Worm (Caenorhabditis elegans): ENCODE measurements around the gene grl-15.

Gene grl-15

DNA sequence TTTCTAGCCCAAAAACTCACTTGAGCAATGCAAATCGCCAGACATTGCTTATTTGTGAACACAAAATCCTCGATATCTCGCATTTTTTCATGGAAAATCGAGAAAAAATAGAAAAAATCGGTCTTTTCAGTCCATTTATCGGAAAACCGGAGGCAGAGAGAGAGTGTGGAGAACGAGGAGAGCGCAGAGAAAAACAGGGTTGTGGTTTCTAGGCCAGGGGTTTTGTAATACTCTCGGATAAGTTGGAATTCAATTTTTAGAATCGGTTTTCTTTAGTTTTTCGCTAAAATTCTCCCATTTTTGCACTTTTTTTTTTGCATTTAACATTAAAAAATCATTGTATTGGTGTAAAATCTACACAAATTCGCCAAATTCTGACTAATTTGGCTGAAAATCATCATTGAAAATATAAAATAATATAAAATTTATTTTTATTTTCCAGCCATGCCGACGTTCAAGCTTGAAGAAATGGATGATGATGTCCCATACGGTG lies 37.8 kb upstream of the grl-15 start, which contains the start of the genes Y75B8A.24 and Y75B8A.25 (continued):
- TF ChIP-seq tlf-1 (GFP tag; optimal IDR thresholded peaks at IDR 0.05) (no peak), B0035.1 (tag; optimal IDR thresholded peaks at IDR 0.05) (no peak), sptf-2 (GFP tag; optimal IDR thresholded peaks at IDR 0.05) (no peak), him-1 (tag; optimal IDR thresholded peaks at IDR 0.05) (no peak), mxl-1 (tag; optimal IDR thresholded peaks at IDR 0.05) (no peak), attf-6 (GFP tag; IDR thresholded peaks at IDR 0.05) (no peak), hmg-20 (GFP tag; IDR thresholded peaks at IDR 0.05) (0 out of 2 replicates have a peak, but pooled peaks have one; percentile 28), pha-4 (tag; optimal IDR thresholded peaks at IDR 0.05) (no peak), F57C9.4 (tag; optimal IDR thresholded peaks at IDR 0.05) (no peak), F39B2.1 (GFP tag; IDR thresholded peaks at IDR 0.05) (no peak), atf-7 (tag; optimal IDR thresholded peaks at IDR 0.05) (no peak), K11D2.4 (GFP tag; IDR thresholded peaks at IDR 0.05) (peak; percentile 64; the same call in 1 of the 2 replicates), gei-17 (GFP tag; optimal IDR thresholded peaks at IDR 0.05) (no peak), mcd-1 (GFP tag; IDR thresholded peaks at IDR 0.05) (peak; percentile 81), C17E4.6 (GFP tag; IDR thresholded peaks at IDR 0.05) (no peak), tbx-9 (tag; optimal IDR thresholded peaks at IDR 0.05; ENCODE audit: borderline replicate concordance) (no peak), akir-1 (GFP tag; optimal IDR thresholded peaks at IDR 0.05) (no peak), F23B12.7 (tag; optimal IDR thresholded peaks at IDR 0.05; ENCODE audit: insufficient read depth) (no peak), nfya-1 (tag; optimal IDR thresholded peaks at IDR 0.05; ENCODE audit: borderline replicate concordance, insufficient read depth) (no peak), nhr-80 (tag; optimal IDR thresholded peaks at IDR 0.05) (no peak), sdz-38 (tag; optimal IDR thresholded peaks at IDR 0.05) (no peak), efl-1 (GFP tag; optimal IDR thresholded peaks at IDR 0.05) (peak; percentile 9), somi-1 (GFP tag; optimal IDR thresholded peaks at IDR 0.05) (no peak), nhr-27 (tag; optimal IDR thresholded peaks at IDR 0.05) (no peak), tbp1 (GFP tag; optimal IDR thresholded peaks at IDR 0.05) (peak; percentile 39), ceh-91 (GFP tag; IDR thresholded peaks at IDR 0.05) (peak; percentile 53), lir-1 (GFP tag; conservative IDR thresholded peaks at IDR 0.05) (0 out of 2 replicates have a peak, but pooled peaks have one; percentile 12), cebp-2 (GFP tag; IDR thresholded peaks at IDR 0.05) (no peak), madf-10 (tag; optimal IDR thresholded peaks at IDR 0.05) (peak; percentile 44), Y53F4B.3 (GFP tag; IDR thresholded peaks at IDR 0.05) (no peak), T07F8.4 (tag; optimal IDR thresholded peaks at IDR 0.05) (no peak), athp-1 (tag; optimal IDR thresholded peaks at IDR 0.05) (no peak), chd-7 (tag; optimal IDR thresholded peaks at IDR 0.05) (no peak), F10E7.11 (tag; optimal IDR thresholded peaks at IDR 0.05) (no peak), F57A8.1 (GFP tag; optimal IDR thresholded peaks at IDR 0.05) (no peak), madf-6 (GFP tag; IDR thresholded peaks at IDR 0.05) (peak; percentile 78), C06A6.2 (GFP tag; conservative IDR thresholded peaks at IDR 0.05) (no peak), nfyb-1 (GFP tag; IDR thresholded peaks at IDR 0.05) (peak; percentile 74), rcor-1 (GFP tag; IDR thresholded peaks at IDR 0.05) (peak; percentile 66), ZK185.1 (tag; optimal IDR thresholded peaks at IDR 0.05; ENCODE audit: poor library complexity, severe bottlenecking) (no peak), ekl-4 (GFP tag; IDR thresholded peaks at IDR 0.05) (no peak), hrde-1 (tag; optimal IDR thresholded peaks at IDR 0.05; ENCODE audit: borderline replicate concordance) (no peak), lin-26 (GFP tag; IDR thresholded peaks at IDR 0.05) (no peak), lin-40 (tag; optimal IDR thresholded peaks at IDR 0.05) (no peak), F33H1.4 (GFP tag; IDR thresholded peaks at IDR 0.05) (peak; percentile 56), snpc-1.3 (tag; optimal IDR thresholded peaks at IDR 0.05; ENCODE audit: insufficient read depth) (peak; percentile 6), ceh-40 (GFP tag; IDR thresholded peaks at IDR 0.05) (no peak), snpc-4 (GFP tag; optimal IDR thresholded peaks at IDR 0.05) (peak; percentile 20), snpc-4 (tag; optimal IDR thresholded peaks at IDR 0.05) (peak in 3 of 4 experiments; percentile 3 to 51 (median 47))

All from whole organism, young adult.